Fruit fly (Drosophila melanogaster): ENCODE measurements around the gene Acsf3.

Acsf3 gene

DNA sequence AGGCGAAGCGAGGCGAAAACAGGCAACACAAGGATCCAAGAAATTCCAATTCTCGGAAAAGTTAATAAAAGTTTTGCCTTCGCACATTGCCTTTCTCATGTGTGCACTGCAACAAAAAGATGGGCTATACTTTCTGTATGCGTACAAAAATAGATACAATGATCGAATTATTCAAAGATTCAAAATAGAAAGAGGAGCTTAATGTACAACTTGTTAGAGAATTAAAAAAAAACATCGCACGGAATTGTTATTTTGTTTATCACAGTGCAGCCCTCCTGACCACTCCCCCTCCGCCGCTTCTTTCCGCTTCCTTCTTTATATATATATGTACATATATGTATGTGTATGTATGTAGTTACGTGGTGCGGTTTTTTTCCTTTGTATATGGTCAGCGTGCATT is 26.5 kb upstream of the Acsf3 start (continued):
- TF ChIP-seq Dref (GFP tag; IDR thresholded peaks at IDR 0.05) (no peak), CG32767 (GFP tag; IDR thresholded peaks at IDR 0.05) (no peak; the same call in 1 of the 2 replicates), Asciz (GFP tag; optimal IDR thresholded peaks at IDR 0.05) (peak; percentile 21), gem (tag; optimal IDR thresholded peaks at IDR 0.05) (peak; percentile 64), luna (GFP tag; optimal IDR thresholded peaks at IDR 0.05) (no peak), amos (GFP tag; IDR thresholded peaks at IDR 0.05; ENCODE audit: partially characterized antibody) (no peak), dpn (GFP tag; optimal IDR thresholded peaks at IDR 0.05) (peak in 1 of 2 experiments; percentile 15), CG1602 (GFP tag; optimal IDR thresholded peaks at IDR 0.05) (no peak), CG14710 (tag; optimal IDR thresholded peaks at IDR 0.05) (peak; percentile 33), abd-A (tag; optimal IDR thresholded peaks at IDR 0.05) (no peak), CG13894 (tag; optimal IDR thresholded peaks at IDR 0.05) (no peak), CG6689 (GFP tag; IDR thresholded peaks at IDR 0.05) (peak; percentile 54; the same call in 1 of the 2 replicates), ind (GFP tag; optimal IDR thresholded peaks at IDR 0.05) (peak; percentile 2), Doc3 (GFP tag; IDR thresholded peaks at IDR 0.05; ENCODE audit: partially characterized antibody) (no peak), nom (GFP tag; optimal IDR thresholded peaks at IDR 0.05) (peak; percentile 87), ci (GFP tag; IDR thresholded peaks at IDR 0.05) (0 out of 3 replicates have a peak, but pooled peaks have one; percentile 42), lmd (GFP tag; IDR thresholded peaks at IDR 0.05) (peak; percentile 51), ken (GFP tag; IDR thresholded peaks at IDR 0.05) (peak; percentile 65), Neu2 (GFP tag; optimal IDR thresholded peaks at IDR 0.05; ENCODE audit: borderline replicate concordance) (no peak), sug (tag; optimal IDR thresholded peaks at IDR 0.05) (no peak), jing (GFP tag; optimal IDR thresholded peaks at IDR 0.05) (no peak), chm (GFP tag; IDR thresholded peaks at IDR 0.05) (peak; percentile 47; the same call in 1 of the 2 replicates), CG4424 (GFP tag; optimal IDR thresholded peaks at IDR 0.05) (peak; percentile 49), ttk (GFP tag; IDR thresholded peaks at IDR 0.05) (peak; percentile 33; the same call in 1 of the 2 replicates), CG34376 (GFP tag; optimal IDR thresholded peaks at IDR 0.05) (no peak), Bgb (GFP tag; IDR thresholded peaks at IDR 0.05; ENCODE audit: partially characterized antibody) (no peak), CG32772 (GFP tag; IDR thresholded peaks at IDR 0.05) (peak; percentile 54; the same call in 1 of the 2 replicates), bsh (GFP tag; optimal IDR thresholded peaks at IDR 0.05) (peak; percentile 70 to 84), Spps (tag; optimal IDR thresholded peaks at IDR 0.05) (peak; percentile 29), nau (GFP tag; optimal IDR thresholded peaks at IDR 0.05) (no peak), row (GFP tag; IDR thresholded peaks at IDR 0.05) (peak; percentile 55), nmo (GFP tag; optimal IDR thresholded peaks at IDR 0.05) (peak; percentile 5), ftz-f1 (GFP tag; optimal IDR thresholded peaks at IDR 0.05) (no peak), HLH4C (GFP tag; IDR thresholded peaks at IDR 0.05; ENCODE audit: partially characterized antibody) (no peak), CG13424 (tag; optimal IDR thresholded peaks at IDR 0.05) (peak; percentile 27), Fer2 (tag; optimal IDR thresholded peaks at IDR 0.05) (no peak), Lpt (GFP tag; optimal IDR thresholded peaks at IDR 0.05) (no peak), CG8944 (GFP tag; optimal IDR thresholded peaks at IDR 0.05) (no peak), ap (GFP tag; IDR thresholded peaks at IDR 0.05) (0 out of 2 replicates have a peak, but pooled peaks have one; percentile 18), ara (GFP tag; IDR thresholded peaks at IDR 0.05) (peak; percentile 50; the same call in 1 of the 2 replicates), CG13287 (GFP tag; IDR thresholded peaks at IDR 0.05; ENCODE audit: partially characterized antibody) (no peak), bigmax (GFP tag; optimal IDR thresholded peaks at IDR 0.05) (no peak), ssp (GFP tag; IDR thresholded peaks at IDR 0.05) (peak; percentile 13; the same call in 1 of the 2 replicates), CG12236 (GFP tag; optimal IDR thresholded peaks at IDR 0.05) (no peak), CrebB (tag; optimal IDR thresholded peaks at IDR 0.05) (no peak), usp (GFP tag; optimal IDR thresholded peaks at IDR 0.05) (no peak), Rfx (GFP tag; IDR thresholded peaks at IDR 0.05) (no peak), Hey (tag; optimal IDR thresholded peaks at IDR 0.05) (no peak), fd64A (GFP tag; optimal IDR thresholded peaks at IDR 0.05) (no peak), Blimp-1 (GFP tag; optimal IDR thresholded peaks at IDR 0.05) (peak; percentile 45)
